Worm (Caenorhabditis elegans) whole organism, L1 larva: ENCODE data around the gene twk-31.

Experiments
- C04F5.9 ChIP-seq: sonication (generic microtip); optimal IDR thresholded peaks from 2 replicates; lab custom pipeline; 2016; ENCODE audit warnings: missing genetic modification characterization, missing compliant biosample characterization
- F16B12.6 ChIP-seq: fragments of 150-350 bp; optimal IDR thresholded peaks from 2 replicates; lab custom pipeline; 2014; ENCODE audit warnings: missing biosample characterization, missing genetic modification characterization
- alr-1 ChIP-seq: fragments of 200-800 bp; sonication (Bioruptor generic); optimal IDR thresholded peaks from 2 replicates; lab custom pipeline; 2018; ENCODE audit warnings: borderline replicate concordance, mild to moderate bottlenecking, missing genetic modification characterization, missing compliant biosample characterization
- ceh-8 ChIP-seq: fragments of 200-800 bp; sonication (Bioruptor generic); optimal IDR thresholded peaks from 2 replicates; lab custom pipeline; 2018; ENCODE audit warnings: mild to moderate bottlenecking, missing genetic modification characterization, moderate library complexity, missing compliant biosample characterization
- ceh-82 ChIP-seq, 3 experiments: fragments of 150-350 bp in 1 of 3; sonication (generic microtip) in 2 of 3; optimal IDR thresholded peaks; 2 replicates each; lab custom pipeline; 2014 to 2017; ENCODE audit warnings: missing biosample characterization in 3 of 3, missing genetic modification characterization in 3 of 3
- ceh-88 ChIP-seq: fragments of 200-800 bp; sonication (Bioruptor generic); IDR thresholded peaks from 2 replicates; pipeline ENCODE4 v1.3.6; 2022; ENCODE audit warnings: missing genetic modification characterization, missing compliant biosample characterization
- ceh-90 ChIP-seq: sonication (generic microtip); optimal IDR thresholded peaks from 2 replicates; lab custom pipeline; 2016; ENCODE audit warnings: missing genetic modification characterization, missing compliant biosample characterization
- dpl-1 ChIP-seq, 3 experiments: fragments of 150-350 bp in 2 of 3; sonication (generic microtip) in 1 of 3; optimal IDR thresholded peaks; 2 replicates each; lab custom pipeline; 2014 to 2017; ENCODE audit warnings: missing biosample characterization in 3 of 3, missing genetic modification characterization in 3 of 3, missing genetic modification reagents in 3 of 3
- dsc-1 ChIP-seq: sonication (generic microtip); optimal IDR thresholded peaks from 2 replicates; lab custom pipeline; 2016; ENCODE audit warnings: mild to moderate bottlenecking, missing genetic modification characterization, missing compliant biosample characterization
- efl-1 ChIP-seq, 4 experiments: fragments of 150-350 bp; optimal IDR thresholded peaks in 3 of 4; peaks in 1 of 4; 1 replicate in 1 of 4; 2 replicates in 3 of 4; lab custom pipeline; 2014; ENCODE audit warnings: missing biosample characterization in 2 of 4, missing genetic modification characterization in 2 of 4, missing genetic modification reagents in 2 of 4
- elt-2 ChIP-seq: sonication (generic microtip); optimal IDR thresholded peaks from 2 replicates; lab custom pipeline; 2016; ENCODE audit warnings: missing genetic modification characterization, mild to moderate bottlenecking, inconsistent platforms, missing compliant biosample characterization, missing genetic modification reagents
- fkh-10 ChIP-seq: sonication (generic microtip); optimal IDR thresholded peaks from 2 replicates; lab custom pipeline; 2017; ENCODE audit warnings: missing biosample characterization, missing genetic modification reagents, missing genetic modification characterization
- fos-1 ChIP-seq: fragments of 150-350 bp; optimal IDR thresholded peaks from 2 replicates; lab custom pipeline; 2014; ENCODE audit warnings: missing biosample characterization, missing genetic modification characterization
- hlh-4 ChIP-seq: sonication (generic microtip); optimal IDR thresholded peaks from 2 replicates; lab custom pipeline; 2016; ENCODE audit warnings: mild to moderate bottlenecking, missing genetic modification characterization, missing compliant biosample characterization
- hpl-2 ChIP-seq: fragments of 150-350 bp; optimal IDR thresholded peaks from 2 replicates; lab custom pipeline; 2014; ENCODE audit warnings: missing biosample characterization, missing genetic modification reagents, missing genetic modification characterization
- isw-1 ChIP-seq: fragments of 200-800 bp; sonication (Bioruptor generic); IDR thresholded peaks from 2 replicates; pipeline ENCODE4 v1.3.6; 2022; ENCODE audit warnings: missing genetic modification characterization, missing compliant biosample characterization
- jun-1 ChIP-seq: fragments of 150-350 bp; optimal IDR thresholded peaks from 2 replicates; lab custom pipeline; 2014; ENCODE audit warnings: missing biosample characterization, missing genetic modification reagents, missing genetic modification characterization
- lin-13 ChIP-seq: fragments of 150-350 bp; optimal IDR thresholded peaks from 2 replicates; lab custom pipeline; 2014; ENCODE audit warnings: missing biosample characterization, missing genetic modification reagents, missing genetic modification characterization
- lin-14 ChIP-seq: fragments of 200-800 bp; sonication (Bioruptor generic); optimal IDR thresholded peaks from 2 replicates; lab custom pipeline; 2018; ENCODE audit warnings: mild to moderate bottlenecking, missing genetic modification characterization, moderate library complexity, missing compliant biosample characterization
- lsy-2 ChIP-seq, 2 experiments: fragments of 150-350 bp; optimal IDR thresholded peaks; 2 replicates each; lab custom pipeline; 2014; ENCODE audit warnings: missing biosample characterization in 2 of 2, missing genetic modification characterization in 2 of 2
- mab-9 ChIP-seq: fragments of 200-800 bp; sonication (Bioruptor generic); IDR thresholded peaks from 2 replicates; pipeline ENCODE4 v1.3.6; 2022; ENCODE audit warnings: missing genetic modification reagents, missing genetic modification characterization, missing compliant biosample characterization
- nhr-11 ChIP-seq: fragments of 150-350 bp; optimal IDR thresholded peaks from 2 replicates; lab custom pipeline; 2014; ENCODE audit warnings: missing biosample characterization, missing genetic modification characterization
- nhr-12 ChIP-seq: sonication (generic microtip); optimal IDR thresholded peaks from 2 replicates; lab custom pipeline; 2017; ENCODE audit warnings: missing biosample characterization, missing genetic modification characterization
- nhr-28 ChIP-seq: fragments of 150-350 bp; optimal IDR thresholded peaks from 2 replicates; lab custom pipeline; 2014; ENCODE audit warnings: missing biosample characterization, missing genetic modification characterization
- nhr-71 ChIP-seq: sonication (generic microtip); optimal IDR thresholded peaks from 2 replicates; lab custom pipeline; 2016; ENCODE audit warnings: mild to moderate bottlenecking, missing genetic modification characterization, moderate library complexity, missing compliant biosample characterization
- nhr-77 ChIP-seq: fragments of 150-350 bp; optimal IDR thresholded peaks from 2 replicates; lab custom pipeline; 2014; ENCODE audit warnings: missing biosample characterization, missing genetic modification characterization
- nhr-85 ChIP-seq: sonication (generic microtip); peaks from one replicate; lab custom pipeline; 2016; ENCODE audit warnings: missing genetic modification characterization, inconsistent platforms, missing compliant biosample characterization
- pax-3 ChIP-seq: fragments of 200-800 bp; sonication (Bioruptor generic); optimal IDR thresholded peaks from 2 replicates; lab custom pipeline; 2018; ENCODE audit warnings: mild to moderate bottlenecking, missing genetic modification characterization, moderate library complexity, missing compliant biosample characterization
- snpc-4 ChIP-seq: fragments of 150-350 bp; optimal IDR thresholded peaks from 2 replicates; lab custom pipeline; 2014; ENCODE audit warnings: missing biosample characterization, missing genetic modification characterization
- sox-4 ChIP-seq: sonication (generic microtip); optimal IDR thresholded peaks from 2 replicates; lab custom pipeline; 2016; ENCODE audit warnings: missing genetic modification characterization, missing compliant biosample characterization
- xbp-1 ChIP-seq: sonication (generic microtip); optimal IDR thresholded peaks from 2 replicates; lab custom pipeline; 2016; ENCODE audit warnings: missing genetic modification characterization, missing compliant biosample characterization

twk-31 gene

DNA sequence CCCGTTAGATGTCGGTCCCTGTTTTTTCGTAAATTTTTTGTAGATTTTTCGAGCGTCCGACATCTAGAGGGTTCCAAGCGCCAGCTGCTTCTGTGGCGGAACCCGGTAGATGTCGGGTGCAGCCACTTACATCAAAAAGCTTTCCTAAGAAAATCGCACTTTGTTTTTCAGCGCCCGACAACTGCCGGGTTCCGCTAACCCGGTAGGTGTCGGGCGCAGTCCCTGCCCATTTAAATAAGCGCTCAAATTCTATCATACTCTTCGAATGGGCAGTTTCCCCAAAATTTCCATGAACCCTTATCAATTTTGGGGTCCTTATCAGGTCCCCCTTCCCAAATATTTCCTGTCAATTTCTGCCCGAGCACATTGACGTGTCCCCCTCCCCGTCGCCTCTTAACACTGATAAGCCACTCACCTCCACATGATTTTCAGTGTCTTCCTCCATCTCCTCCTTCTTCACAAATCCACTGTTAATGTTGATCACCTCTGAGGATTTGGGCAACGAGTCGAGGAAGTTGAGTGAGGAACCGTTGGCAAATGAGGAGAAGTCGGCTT, 55.0 kb downstream of the twk-31 start:
- TF ChIP-seq elt-2 (tag; lab: Kevin White, UChicago): peak; percentile 74
- no peak for TF ChIP-seq nhr-28 (tag; lab: Kevin White, UChicago)

- TF ChIP-seq fos-1 (tag; lab: Kevin White, UChicago) (no peak), sox-4 (tag; lab: Kevin White, UChicago) (no peak), nhr-71 (tag; lab: Kevin White, UChicago) (peak; percentile 19), lsy-2 (tag; optimal IDR thresholded peaks at IDR 0.05; lab: Kevin White, UChicago) (peak in 1 of 2 experiments; percentile 1), snpc-4 (tag; lab: Kevin White, UChicago) (no peak), ceh-82 (tag; optimal IDR thresholded peaks at IDR 0.05; lab: Kevin White, UChicago) (peak in 1 of 3 experiments; percentile 22), hlh-4 (tag; lab: Kevin White, UChicago) (no peak), ceh-90 (tag; lab: Kevin White, UChicago) (no peak), xbp-1 (tag; lab: Kevin White, UChicago) (no peak), lin-13 (GFP tag; lab: Kevin White, UChicago) (no peak), alr-1 (tag; lab: Kevin White, UChicago) (no peak), dsc-1 (tag; lab: Kevin White, UChicago) (no peak), isw-1 (GFP tag; lab: Robert Waterston, UW) (no peak), mab-9 (no peak), lin-14 (peak; percentile 53), fkh-10 (no peak)
Observed at ce11 chrIII:11466420-11467188, 56.1 kb downstream of the twk-31 start.

DNA sequence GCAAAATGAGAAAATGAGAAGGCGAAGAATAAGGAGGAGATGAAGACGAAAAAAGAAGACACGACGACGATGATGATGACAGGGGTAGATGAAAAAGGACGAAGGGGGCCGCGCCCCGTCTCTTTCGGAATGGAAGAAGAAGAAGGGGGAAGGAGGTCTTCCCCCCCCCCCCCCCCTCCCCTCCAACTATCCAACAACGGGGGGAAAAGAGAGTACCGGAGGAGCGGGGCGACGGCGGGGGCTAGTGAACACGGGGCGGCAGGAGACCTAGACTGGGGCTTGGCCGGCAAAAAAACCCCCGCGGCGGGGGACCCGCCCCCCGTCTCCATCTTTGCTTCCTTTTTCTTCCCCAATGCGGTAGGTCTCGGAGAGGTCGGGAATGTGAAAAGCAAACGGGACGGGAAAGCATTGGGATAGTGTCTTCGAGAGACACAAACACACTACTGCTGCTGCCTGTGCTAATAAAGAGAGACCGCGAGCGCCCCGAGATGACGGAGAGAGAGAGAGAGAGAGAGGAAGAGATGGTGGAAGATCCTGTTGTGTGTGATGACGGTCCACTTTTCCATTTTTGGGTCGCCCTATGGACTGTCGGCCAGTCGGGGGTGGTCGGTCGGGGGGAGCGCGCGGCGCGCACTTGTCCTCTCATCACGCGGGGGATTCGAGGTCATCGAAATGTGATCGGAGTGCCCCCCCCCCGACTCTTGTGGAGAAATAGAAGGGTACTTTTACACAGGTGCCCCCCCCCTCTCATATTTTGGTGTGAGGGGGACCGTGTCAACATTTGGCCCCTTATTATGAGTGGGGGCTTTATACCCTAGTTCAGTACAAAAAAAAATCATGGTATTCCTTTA, 57.4 kb downstream of the twk-31 start:
- TF ChIP-seq nhr-77 (tag; lab: Kevin White, UChicago) (peak; percentile 13), nhr-85 (peak; percentile 68), nhr-11 (no peak), efl-1 (optimal IDR thresholded peaks at IDR 0.05; lab: Kevin White, UChicago) (no peak), efl-1 (GFP tag; optimal IDR thresholded peaks at IDR 0.05 in 1 of 2; lab: Kevin White, UChicago) (peak in 1 of 2 experiments; percentile 90), nhr-12 (tag; lab: Kevin White, UChicago) (no peak), ceh-82 (tag; optimal IDR thresholded peaks at IDR 0.05; lab: Kevin White, UChicago) (peak in 2 of 3 experiments; percentile 22 to 26), ceh-8 (GFP tag; lab: Kevin White, UChicago) (peak; percentile 93), F16B12.6 (tag; lab: Kevin White, UChicago) (no peak), lin-14 (peak; percentile 55)

- no peak for TF ChIP-seq C04F5.9 (tag; lab: Kevin White, UChicago)
- TF ChIP-seq sox-4 (tag; lab: Kevin White, UChicago): no peak
- TF ChIP-seq dpl-1 (GFP tag; optimal IDR thresholded peaks at IDR 0.05; lab: Kevin White, UChicago): no peak
- no peak for TF ChIP-seq ceh-88 (GFP tag; lab: Robert Waterston, UW)
- no peak for TF ChIP-seq dsc-1 (tag; lab: Kevin White, UChicago)
- TF ChIP-seq, all 84 proteins: peak for 0
Observed at ce11 chrIII:11470311-11470858, 59.9 kb downstream of the twk-31 start, which contains the start of gene bed-2. Gene bed-2, minus strand, starts transcription at chrIII:11470808.

ce11 chrIII:11471336-11471735, 60.9 kb downstream of the twk-31 start:
- TF ChIP-seq F16B12.6 (tag; lab: Kevin White, UChicago) (peak; percentile 44), jun-1 (tag; lab: Kevin White, UChicago) (no peak), pax-3 (tag; lab: Kevin White, UChicago) (no peak), mab-9 (no peak), hpl-2 (no peak), lsy-2 (tag; optimal IDR thresholded peaks at IDR 0.05; lab: Kevin White, UChicago) (peak; percentile 13 to 89)
